Worm (Caenorhabditis elegans): ENCODE data around the gene T12D8.9.

The T12D8.9 gene

ce11 chrIII:13640869-13641268, 24.0 kb downstream of the T12D8.9 start:
- no peak for TF ChIP-seq mls-2 (tag; optimal IDR thresholded peaks at IDR 0.05)
- no peak for TF ChIP-seq nhr-2 (tag; optimal IDR thresholded peaks at IDR 0.05)
- no peak for TF ChIP-seq sptf-1 (tag; optimal IDR thresholded peaks at IDR 0.05)
- no peak for TF ChIP-seq sem-2 (GFP tag; optimal IDR thresholded peaks at IDR 0.05)
- TF ChIP-seq mep-1 (tag; optimal IDR thresholded peaks at IDR 0.05), result no peak
- TF ChIP-seq elt-1 (tag; optimal IDR thresholded peaks at IDR 0.05; ENCODE audit: borderline replicate concordance, insufficient read depth), result no peak
- no peak for TF ChIP-seq elt-3 (tag; optimal IDR thresholded peaks at IDR 0.05)
- no peak for TF ChIP-seq pha-4 (tag; optimal IDR thresholded peaks at IDR 0.05)
- no peak for TF ChIP-seq ztf-11 (tag; optimal IDR thresholded peaks at IDR 0.05)
- TF ChIP-seq ceh-39 (tag; optimal IDR thresholded peaks at IDR 0.05), result no peak
- no peak for TF ChIP-seq flh-1 (GFP tag; optimal IDR thresholded peaks at IDR 0.05)
- TF ChIP-seq bed-3 (GFP tag; optimal IDR thresholded peaks at IDR 0.05), result no peak
- TF ChIP-seq snpc-4 (tag; optimal IDR thresholded peaks at IDR 0.05), result no peak

- TF ChIP-seq nhr-2 (tag; optimal IDR thresholded peaks at IDR 0.05) (no peak), pha-4 (tag; optimal IDR thresholded peaks at IDR 0.05) (no peak), nhr-12 (tag; optimal IDR thresholded peaks at IDR 0.05) (no peak), lsy-2 (tag; optimal IDR thresholded peaks at IDR 0.05) (no peak), cnd-1 (tag; optimal IDR thresholded peaks at IDR 0.05) (no peak), drap-1 (GFP tag; optimal IDR thresholded peaks at IDR 0.05) (no peak), M03D4.4 (tag; optimal IDR thresholded peaks at IDR 0.05) (no peak)
Observed at ce11 chrIII:13641588-13641987, 24.7 kb downstream of the T12D8.9 start, which contains the start of gene acbp-5. TSS of gene acbp-5 (minus strand) at chrIII:13641688.

DNA sequence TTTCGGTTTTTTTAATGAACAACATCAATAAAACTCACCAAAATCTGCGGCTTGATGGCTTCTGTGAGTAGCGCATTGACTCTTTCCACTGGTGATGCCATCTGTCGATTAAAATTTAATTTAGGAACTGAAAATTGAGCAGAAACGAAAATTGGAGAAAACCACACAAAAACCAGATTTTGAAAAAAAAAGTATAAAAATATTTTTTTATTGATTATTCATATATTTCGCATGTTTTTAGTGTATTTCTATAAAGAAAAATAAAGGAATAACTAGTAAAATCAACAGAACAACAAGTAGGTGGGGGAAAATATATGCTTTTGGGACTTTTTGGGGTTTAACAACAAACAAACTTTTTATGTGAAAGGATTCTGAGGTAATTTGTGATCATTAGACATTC, 25.3 kb downstream of the T12D8.9 start, which contains the start of gene T12D8.10:
Gene T12D8.10, minus strand, starts transcription at position 101 of the 400 bp plus-strand sequence.
- TF ChIP-seq ztf-11 (tag; optimal IDR thresholded peaks at IDR 0.05) (no peak), ceh-83 (GFP tag; optimal IDR thresholded peaks at IDR 0.05) (no peak), mls-2 (tag; optimal IDR thresholded peaks at IDR 0.05) (no peak), nhr-237 (tag; optimal IDR thresholded peaks at IDR 0.05) (no peak), elt-3 (tag; optimal IDR thresholded peaks at IDR 0.05) (no peak)

DNA sequence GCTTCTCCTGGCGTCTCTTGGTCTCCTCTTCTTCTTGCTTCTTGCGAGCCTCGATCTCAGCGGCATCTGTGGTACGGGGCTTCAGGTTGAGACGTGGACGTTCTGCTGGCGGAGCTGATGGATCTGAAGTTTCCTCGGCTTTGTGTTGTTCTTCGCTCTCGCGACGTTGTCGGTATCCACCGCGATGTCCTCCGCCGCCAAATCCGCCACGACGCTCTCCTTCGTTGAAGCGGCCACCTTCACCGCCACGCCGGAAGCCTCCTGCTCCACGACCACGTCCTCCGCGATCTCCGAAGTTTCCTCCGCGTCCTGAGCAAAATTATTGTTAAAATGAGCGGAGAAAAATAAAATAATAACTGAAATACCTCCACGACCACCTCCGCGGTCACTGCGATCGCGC, 25.9 kb downstream of the T12D8.9 start:
- no peak for TF ChIP-seq sem-2 (GFP tag; optimal IDR thresholded peaks at IDR 0.05)

ce11 chrIII:13643534-13643933, 26.6 kb downstream of the T12D8.9 start, which contains the start of the genes drr-2 and set-16:
TSS of gene drr-2 (minus strand) at chrIII:13643570.
TSS of gene set-16 (plus strand) at chrIII:13643916.
- peak; percentile 87 for TF ChIP-seq ztf-11 (tag; optimal IDR thresholded peaks at IDR 0.05)
- TF ChIP-seq elt-1 (tag; optimal IDR thresholded peaks at IDR 0.05; ENCODE audit: borderline replicate concordance, insufficient read depth), result peak; percentile 7
- TF ChIP-seq lsy-2 (tag; optimal IDR thresholded peaks at IDR 0.05), result peak; percentile 90
- TF ChIP-seq unc-39 (tag; optimal IDR thresholded peaks at IDR 0.05), result no peak
- TF ChIP-seq ceh-39 (tag; optimal IDR thresholded peaks at IDR 0.05), result peak; percentile 98
- peak; percentile 70 for TF ChIP-seq tbx-8 (GFP tag; optimal IDR thresholded peaks at IDR 0.05)
- peak; percentile 76 for TF ChIP-seq nhr-2 (tag; optimal IDR thresholded peaks at IDR 0.05)
- TF ChIP-seq bed-3 (GFP tag; optimal IDR thresholded peaks at IDR 0.05), result peak; percentile 14
- TF ChIP-seq mab-5 (tag; optimal IDR thresholded peaks at IDR 0.05), result peak; percentile 78
- peak; percentile 98 for TF ChIP-seq nhr-237 (tag; optimal IDR thresholded peaks at IDR 0.05)
- peak; percentile 98 for TF ChIP-seq lin-13 (tag; optimal IDR thresholded peaks at IDR 0.05)
- peak; percentile 21 for TF ChIP-seq nhr-28 (tag; optimal IDR thresholded peaks at IDR 0.05)
- peak; percentile 39 for TF ChIP-seq mls-2 (tag; optimal IDR thresholded peaks at IDR 0.05)
- TF ChIP-seq pha-4 (tag; optimal IDR thresholded peaks at IDR 0.05), result peak; percentile 99
- peak; percentile 2 for TF ChIP-seq ceh-43 (GFP tag; optimal IDR thresholded peaks at IDR 0.05)
- no peak for TF ChIP-seq sem-2 (GFP tag; optimal IDR thresholded peaks at IDR 0.05)
- no peak for TF ChIP-seq ceh-83 (GFP tag; optimal IDR thresholded peaks at IDR 0.05)
- TF ChIP-seq cnd-1 (tag; optimal IDR thresholded peaks at IDR 0.05), result peak; percentile 85
- peak; percentile 92 for TF ChIP-seq unc-62 (GFP tag; optimal IDR thresholded peaks at IDR 0.05)
- TF ChIP-seq elt-3 (tag; optimal IDR thresholded peaks at IDR 0.05), result peak; percentile 83
- peak; percentile 96 for TF ChIP-seq unc-120 (tag; optimal IDR thresholded peaks at IDR 0.05; ENCODE audit: poor library complexity, severe bottlenecking)
- peak; percentile 16 for TF ChIP-seq nhr-76 (tag; optimal IDR thresholded peaks at IDR 0.05)
- TF ChIP-seq blmp-1 (tag; optimal IDR thresholded peaks at IDR 0.05), result peak; percentile 48
- peak; percentile 83 for TF ChIP-seq hlh-1 (tag; optimal IDR thresholded peaks at IDR 0.05)
- TF ChIP-seq lin-32 (GFP tag; optimal IDR thresholded peaks at IDR 0.05), result peak; percentile 13
- TF ChIP-seq nhr-12 (tag; optimal IDR thresholded peaks at IDR 0.05), result no peak
- peak; percentile 89 for TF ChIP-seq sptf-1 (tag; optimal IDR thresholded peaks at IDR 0.05)
- peak; percentile 66 for TF ChIP-seq ham-2 (GFP tag; optimal IDR thresholded peaks at IDR 0.05)
- TF ChIP-seq ces-1 (GFP tag; optimal IDR thresholded peaks at IDR 0.05), result peak; percentile 100
- no peak for TF ChIP-seq flh-1 (GFP tag; optimal IDR thresholded peaks at IDR 0.05)
- no peak for TF ChIP-seq snpc-4 (tag; optimal IDR thresholded peaks at IDR 0.05)
- TF ChIP-seq M03D4.4 (tag; optimal IDR thresholded peaks at IDR 0.05), result peak; percentile 62
- no peak for TF ChIP-seq zip-8 (tag; optimal IDR thresholded peaks at IDR 0.05)
- peak; percentile 77 for TF ChIP-seq drap-1 (GFP tag; optimal IDR thresholded peaks at IDR 0.05)
- peak; percentile 98 for TF ChIP-seq mep-1 (tag; optimal IDR thresholded peaks at IDR 0.05)

Data from whole organism, mixed stage, embryonic.